Fruit fly (Drosophila melanogaster) whole organism, adult: ENCODE data around the gene Or94a.

Experiments
- CG11617 ChIP-seq: fragments of 200-800 bp; sonication (Bioruptor generic); optimal IDR thresholded peaks from 2 replicates; lab custom pipeline; 2017; ENCODE audit warnings: mild to moderate bottlenecking, missing biosample characterization, missing genetic modification reagents, missing genetic modification characterization
- CG12768 ChIP-seq: fragments of 200-800 bp; sonication (Bioruptor generic); optimal IDR thresholded peaks from 2 replicates; lab custom pipeline; 2017; ENCODE audit warnings: missing biosample characterization, missing genetic modification characterization, mild to moderate bottlenecking, moderate library complexity, missing genetic modification reagents
- CG14711 ChIP-seq: fragments of 200-800 bp; sonication (Bioruptor generic); optimal IDR thresholded peaks from 2 replicates; lab custom pipeline; 2018; ENCODE audit warnings: missing biosample characterization, mild to moderate bottlenecking, missing genetic modification characterization, moderate library complexity
- CG1620 ChIP-seq: fragments of 200-800 bp; sonication (Bioruptor generic); optimal IDR thresholded peaks from 2 replicates; lab custom pipeline; 2016; ENCODE audit warnings: missing biosample characterization, missing genetic modification characterization
- CG33017 ChIP-seq: fragments of 200-800 bp; sonication (Bioruptor generic); optimal IDR thresholded peaks from 2 replicates; lab custom pipeline; 2018; ENCODE audit warnings: missing biosample characterization, mild to moderate bottlenecking, missing genetic modification characterization, moderate library complexity
- CG5204 ChIP-seq: fragments of 200-800 bp; sonication (Bioruptor generic); optimal IDR thresholded peaks from 2 replicates; lab custom pipeline; 2016; ENCODE audit warnings: missing biosample characterization, missing genetic modification characterization
- CG7045 ChIP-seq: fragments of 200-800 bp; sonication (Bioruptor generic); optimal IDR thresholded peaks from 2 replicates; lab custom pipeline; 2017; ENCODE audit warnings: missing biosample characterization, mild to moderate bottlenecking, missing genetic modification characterization
- CG7101 ChIP-seq: fragments of 200-800 bp; sonication (Bioruptor generic); optimal IDR thresholded peaks from 2 replicates; lab custom pipeline; 2018; ENCODE audit warnings: missing biosample characterization, mild to moderate bottlenecking, missing genetic modification characterization, moderate library complexity
- Clk ChIP-seq: fragments of 200-800 bp; sonication (Bioruptor generic); optimal IDR thresholded peaks from 2 replicates; lab custom pipeline; 2017; ENCODE audit warnings: missing biosample characterization, missing genetic modification characterization
- Crg-1 ChIP-seq: fragments of 200-800 bp; sonication (Bioruptor generic); optimal IDR thresholded peaks from 2 replicates; lab custom pipeline; 2016; ENCODE audit warnings: missing biosample characterization, missing genetic modification characterization
- Hr96 ChIP-seq: fragments of 200-800 bp; sonication (Bioruptor generic); optimal IDR thresholded peaks from 2 replicates; lab custom pipeline; 2016; ENCODE audit warnings: missing biosample characterization, missing genetic modification characterization
- Mnt ChIP-seq: fragments of 200-800 bp; sonication (Bioruptor generic); optimal IDR thresholded peaks from 2 replicates; lab custom pipeline; 2016; ENCODE audit warnings: missing biosample characterization, mild to moderate bottlenecking, missing genetic modification characterization
- bab1 ChIP-seq: fragments of 200-800 bp; sonication (Bioruptor generic); optimal IDR thresholded peaks from 3 replicates; lab custom pipeline; 2019; ENCODE audit warnings: missing biosample characterization, mild to moderate bottlenecking, missing genetic modification characterization, moderate library complexity
- cic ChIP-seq: fragments of 200-800 bp; sonication (Bioruptor generic); optimal IDR thresholded peaks from 2 replicates; lab custom pipeline; 2017; ENCODE audit warnings: missing biosample characterization, mild to moderate bottlenecking, missing genetic modification characterization, moderate library complexity
- cnc ChIP-seq, 2 experiments: fragments of >200 bp; optimal IDR thresholded peaks; 2 replicates each; lab custom pipeline; 2017
- kay ChIP-seq: fragments of 200-800 bp; sonication (Bioruptor generic); peaks from one replicate; lab custom pipeline; 2016; ENCODE audit warnings: missing biosample characterization, missing genetic modification characterization, borderline replicate concordance
- ovo ChIP-seq: fragments of 200-800 bp; sonication (Bioruptor generic); optimal IDR thresholded peaks from 2 replicates; lab custom pipeline; 2016; ENCODE audit warnings: missing biosample characterization, missing genetic modification characterization
- pad ChIP-seq: fragments of 200-800 bp; sonication (Bioruptor generic); optimal IDR thresholded peaks from 3 replicates; lab custom pipeline; 2017; ENCODE audit warnings: missing biosample characterization, missing genetic modification characterization, mild to moderate bottlenecking, moderate library complexity, missing genetic modification reagents
- tj ChIP-seq: fragments of 200-800 bp; sonication (Bioruptor generic); optimal IDR thresholded peaks from 3 replicates; lab custom pipeline; 2017; ENCODE audit warnings: missing biosample characterization, mild to moderate bottlenecking, missing genetic modification characterization, moderate library complexity
- toe ChIP-seq: fragments of 200-800 bp; sonication (Bioruptor generic); optimal IDR thresholded peaks from 2 replicates; lab custom pipeline; 2016; ENCODE audit warnings: missing biosample characterization, missing genetic modification characterization

Gene Or94a

dm6 chr3R:22986981-22987380, at the start of gene Or94a:
Or94a (plus strand) TSS chr3R:22987281.
- TF ChIP-seq CG33017 (tag; lab: Kevin White, UChicago): no peak
- no peak for TF ChIP-seq Crg-1 (GFP tag; lab: Kevin White, UChicago)
- TF ChIP-seq bab1 (GFP tag; lab: Kevin White, UChicago): no peak
- TF ChIP-seq tj: no peak
- TF ChIP-seq CG1620 (GFP tag; lab: Kevin White, UChicago): no peak
- TF ChIP-seq CG5204: no peak
- TF ChIP-seq kay (GFP tag; lab: Kevin White, UChicago): no peak
- TF ChIP-seq pad (GFP tag; lab: Kevin White, UChicago): no peak
- no peak for TF ChIP-seq Clk (GFP tag; lab: Kevin White, UChicago)

- TF ChIP-seq CG33017 (tag; lab: Kevin White, UChicago) (no peak), CG12768 (GFP tag; lab: Kevin White, UChicago) (no peak), Mnt (no peak), CG1620 (GFP tag; lab: Kevin White, UChicago) (no peak), bab1 (GFP tag; lab: Kevin White, UChicago) (no peak), CG14711 (tag; lab: Kevin White, UChicago) (no peak), CG7045 (GFP tag; lab: Kevin White, UChicago) (no peak), tj (no peak), CG11617 (GFP tag; lab: Kevin White, UChicago) (no peak), pad (GFP tag; lab: Kevin White, UChicago) (no peak), kay (GFP tag; lab: Kevin White, UChicago) (no peak)
Observed at dm6 chr3R:22965220-22965619, 21.9 kb upstream of the Or94a start.

DNA sequence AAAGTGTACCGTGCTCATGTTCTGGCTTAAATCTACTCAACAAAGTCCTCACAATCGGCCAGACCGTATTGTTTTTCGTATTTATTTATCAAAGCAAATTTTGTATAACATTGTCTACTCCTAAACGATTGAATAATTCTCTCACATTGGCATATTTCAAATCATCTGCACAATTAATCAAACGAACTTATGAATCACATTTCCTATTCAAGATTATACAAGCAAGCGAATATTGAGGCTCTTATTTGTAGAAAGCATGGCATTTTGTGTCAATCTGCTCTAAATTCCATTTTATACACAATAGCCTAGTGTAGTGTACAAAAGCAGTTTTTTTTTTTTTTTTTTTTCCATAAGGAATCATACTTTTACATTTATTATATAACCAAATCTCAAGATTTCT, 21.1 kb upstream of the Or94a start, which contains the start of gene Tpl94D:
Tpl94D (plus strand) TSS at position 301 of the 400 bp plus-strand sequence.
- TF ChIP-seq cnc (optimal IDR thresholded peaks at IDR 0.05; lab: Kevin White, UChicago) (no peak), pad (GFP tag; lab: Kevin White, UChicago) (no peak), Clk (GFP tag; lab: Kevin White, UChicago) (no peak), tj (no peak), toe (no peak), CG14711 (tag; lab: Kevin White, UChicago) (no peak), kay (GFP tag; lab: Kevin White, UChicago) (no peak), CG33017 (tag; lab: Kevin White, UChicago) (no peak), CG11617 (GFP tag; lab: Kevin White, UChicago) (no peak), Crg-1 (GFP tag; lab: Kevin White, UChicago) (no peak), CG5204 (no peak), CG7045 (GFP tag; lab: Kevin White, UChicago) (no peak), ovo (GFP tag; lab: Kevin White, UChicago) (no peak)

DNA sequence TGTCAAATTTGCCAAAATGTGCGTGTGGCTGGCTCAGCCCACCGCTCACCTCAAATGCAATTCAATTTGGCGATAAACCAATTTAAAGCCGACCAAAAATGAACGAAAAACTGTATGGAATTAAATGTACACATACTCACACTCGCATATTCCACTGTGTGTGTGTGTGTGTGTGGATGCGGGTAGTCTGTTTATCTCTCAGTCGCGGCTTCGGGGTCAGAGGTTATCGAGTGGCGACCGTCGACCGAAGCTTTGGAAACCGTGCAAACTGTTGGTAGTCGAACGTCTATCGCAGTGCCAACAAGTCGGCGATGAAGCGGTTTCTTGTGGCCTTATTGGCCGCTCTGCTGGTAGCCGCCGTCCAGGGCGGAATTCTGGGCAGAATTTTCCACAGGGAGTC, 10.1 kb upstream of the Or94a start, which contains the start of gene Gbp3:
Gbp3 (plus strand) TSS at position 274 of the 400 bp plus-strand sequence.
- TF ChIP-seq CG7045 (GFP tag; lab: Kevin White, UChicago) (no peak), bab1 (GFP tag; lab: Kevin White, UChicago) (no peak), CG12768 (GFP tag; lab: Kevin White, UChicago) (no peak), Clk (GFP tag; lab: Kevin White, UChicago) (no peak), Hr96 (GFP tag; lab: Kevin White, UChicago) (no peak), CG11617 (GFP tag; lab: Kevin White, UChicago) (no peak), tj (no peak), CG5204 (no peak), Mnt (no peak), cnc (optimal IDR thresholded peaks at IDR 0.05; lab: Kevin White, UChicago) (no peak), CG33017 (tag; lab: Kevin White, UChicago) (no peak), cic (GFP tag; lab: Kevin White, UChicago) (no peak), kay (GFP tag; lab: Kevin White, UChicago) (no peak)

DNA sequence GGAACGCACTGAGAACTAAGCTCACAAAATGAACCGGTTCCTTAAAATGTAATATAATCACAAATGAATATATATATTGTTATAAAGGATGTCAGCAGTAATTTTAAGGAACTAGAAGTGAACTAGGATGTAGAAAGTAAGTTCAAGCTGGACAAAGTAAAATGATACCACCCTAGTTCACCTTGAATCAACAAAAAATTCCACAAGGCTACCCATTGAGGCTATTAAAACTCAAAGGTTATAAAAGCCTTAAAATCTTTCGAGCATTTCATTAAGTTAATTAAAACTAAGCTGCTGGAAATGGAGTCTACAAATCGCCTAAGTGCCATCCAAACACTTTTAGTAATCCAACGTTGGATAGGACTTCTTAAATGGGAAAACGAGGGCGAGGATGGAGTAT, 1.9 kb downstream of the Or94a start, which contains the start of gene Or94b:
Or94b (plus strand) TSS at position 301 of the 400 bp plus-strand sequence.
- TF ChIP-seq CG11617 (GFP tag; lab: Kevin White, UChicago) (no peak), kay (GFP tag; lab: Kevin White, UChicago) (no peak)

- TF ChIP-seq kay (GFP tag; lab: Kevin White, UChicago): peak; percentile 51
- no peak for TF ChIP-seq cic (GFP tag; lab: Kevin White, UChicago)
Observed at dm6 chr3R:22997912-22998622, 11.0 kb downstream of the Or94a start, which contains the start of gene Nha2. Nha2 (minus strand) TSS chr3R:22998528.

dm6 chr3R:22998623-22999179, 11.6 kb downstream of the Or94a start:
- no peak for TF ChIP-seq CG1620 (GFP tag; lab: Kevin White, UChicago)
- no peak for TF ChIP-seq cnc (optimal IDR thresholded peaks at IDR 0.05; lab: Kevin White, UChicago)
- TF ChIP-seq CG7045 (GFP tag; lab: Kevin White, UChicago): no peak
- no peak for TF ChIP-seq Clk (GFP tag; lab: Kevin White, UChicago)
- TF ChIP-seq CG7101 (tag; lab: Kevin White, UChicago): no peak
- TF ChIP-seq toe: no peak
- TF ChIP-seq ovo (GFP tag; lab: Kevin White, UChicago): no peak
- no peak for TF ChIP-seq CG5204
- TF ChIP-seq kay (GFP tag; lab: Kevin White, UChicago): no peak
- no peak for TF ChIP-seq Mnt
- no peak for TF ChIP-seq Hr96 (GFP tag; lab: Kevin White, UChicago)
- no peak for TF ChIP-seq pad (GFP tag; lab: Kevin White, UChicago)
- TF ChIP-seq CG33017 (tag; lab: Kevin White, UChicago): no peak
- TF ChIP-seq cic (GFP tag; lab: Kevin White, UChicago): no peak
- TF ChIP-seq CG12768 (GFP tag; lab: Kevin White, UChicago): no peak
- no peak for TF ChIP-seq CG14711 (tag; lab: Kevin White, UChicago)
- TF ChIP-seq bab1 (GFP tag; lab: Kevin White, UChicago): no peak
